Worm (Caenorhabditis elegans): ENCODE measurements around the gene rad-54.L2.

The rad-54.L2 gene

DNA sequence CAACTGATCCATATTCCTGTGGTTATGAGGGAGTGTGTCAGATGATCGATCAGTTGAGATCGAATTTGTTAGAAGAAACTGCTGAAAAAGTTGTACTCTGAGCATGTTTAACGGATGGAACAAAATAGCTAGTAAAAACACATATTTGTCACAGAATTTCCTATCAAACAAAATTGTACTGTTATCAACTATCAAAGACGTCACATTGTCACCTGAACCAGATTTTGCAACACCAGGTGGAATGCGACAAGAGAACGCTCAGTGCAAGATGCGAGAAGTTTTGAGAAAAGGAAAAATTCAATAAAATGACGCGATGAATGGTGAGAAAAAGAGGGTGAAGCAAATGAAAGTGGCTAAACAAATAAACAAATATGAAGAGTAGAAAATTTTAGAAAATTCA lies 26.3 kb upstream of the rad-54.L2 start:
- TF ChIP-seq hlh-30 (tag; optimal IDR thresholded peaks at IDR 0.05; ENCODE audit: insufficient read depth): no peak
- TF ChIP-seq pag-3 (tag; optimal IDR thresholded peaks at IDR 0.05; ENCODE audit: borderline replicate concordance): no peak
- no peak for TF ChIP-seq sox-2 (GFP tag; IDR thresholded peaks at IDR 0.05)
- TF ChIP-seq sdc-2 (tag; optimal IDR thresholded peaks at IDR 0.05): no peak
- TF ChIP-seq pha-2 (tag; optimal IDR thresholded peaks at IDR 0.05): no peak
- no peak for TF ChIP-seq F13H6.1 (tag; optimal IDR thresholded peaks at IDR 0.05)
- no peak for TF ChIP-seq tbx-7 (tag; optimal IDR thresholded peaks at IDR 0.05)
- TF ChIP-seq eyg-1 (tag; optimal IDR thresholded peaks at IDR 0.05): no peak
- TF ChIP-seq ama-1 (optimal IDR thresholded peaks at IDR 0.05): no peak
- TF ChIP-seq ztf-16 (tag; optimal IDR thresholded peaks at IDR 0.05): no peak

DNA sequence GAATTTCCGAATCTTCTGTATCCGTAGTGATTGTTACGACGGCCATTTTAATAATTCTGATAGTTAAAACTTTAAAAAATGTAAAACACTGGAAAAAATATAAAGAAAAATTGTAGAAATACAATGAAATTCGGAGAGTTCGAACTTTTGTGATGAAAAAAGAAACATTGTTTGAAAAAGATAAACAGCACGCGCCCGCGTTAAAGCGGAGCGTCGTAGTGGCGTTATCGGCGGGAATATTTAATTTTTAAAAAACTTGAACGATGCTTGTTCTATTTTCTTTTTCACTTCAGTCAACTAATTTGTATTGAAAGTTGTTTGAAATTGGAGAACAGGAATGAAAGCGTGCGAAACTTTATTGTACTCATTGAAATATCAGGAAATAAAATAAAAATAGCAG lies 24.3 kb upstream of the rad-54.L2 start, which contains the start of gene npp-23:
TSS of gene npp-23 (minus strand) at position 56 of the 400 bp plus-strand sequence.
- TF ChIP-seq elt-2 (tag; optimal IDR thresholded peaks at IDR 0.05) (peak; percentile 7), nfya-1 (tag; optimal IDR thresholded peaks at IDR 0.05) (peak; percentile 13), Y22D7AL.16 (tag; optimal IDR thresholded peaks at IDR 0.05) (no peak)

DNA sequence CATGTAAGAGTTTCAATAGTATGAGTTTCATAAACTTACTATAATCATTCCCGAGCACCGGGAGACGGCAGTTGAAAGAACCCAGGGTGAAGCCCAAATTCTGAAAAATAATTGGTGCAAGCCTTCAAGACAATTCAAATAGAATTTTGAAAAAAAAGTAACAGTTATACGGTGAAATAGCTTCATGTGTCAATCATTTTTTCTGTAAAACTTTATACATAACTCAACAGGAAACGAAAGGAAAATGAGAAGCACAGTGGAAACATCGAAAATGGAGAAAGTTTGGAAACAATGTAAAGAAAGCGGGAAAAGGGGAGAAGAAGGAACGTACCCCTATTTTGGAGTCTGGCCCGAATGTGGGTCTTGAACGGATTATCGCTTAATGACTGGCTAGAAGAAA lies 20.9 kb upstream of the rad-54.L2 start, which contains the start of gene C09G9.3:
TSS of gene C09G9.3 (minus strand) at position 101 of the 400 bp plus-strand sequence.
- TF ChIP-seq dve-1 (tag; optimal IDR thresholded peaks at IDR 0.05) (no peak), pat-9 (tag; optimal IDR thresholded peaks at IDR 0.05) (no peak), pha-4 (tag; optimal IDR thresholded peaks at IDR 0.05) (no peak), hlh-30 (tag; optimal IDR thresholded peaks at IDR 0.05; ENCODE audit: insufficient read depth) (no peak), ceh-9 (tag; optimal IDR thresholded peaks at IDR 0.05) (no peak), ceh-22 (tag; optimal IDR thresholded peaks at IDR 0.05) (no peak), unc-86 (tag; optimal IDR thresholded peaks at IDR 0.05) (no peak), lin-11 (tag; optimal IDR thresholded peaks at IDR 0.05) (no peak), ceh-31 (tag; optimal IDR thresholded peaks at IDR 0.05) (no peak), hlh-15 (tag; optimal IDR thresholded peaks at IDR 0.05) (no peak), unc-42 (tag; optimal IDR thresholded peaks at IDR 0.05) (no peak), C38D4.7 (GFP tag; optimal IDR thresholded peaks at IDR 0.05) (no peak), sdc-2 (tag; optimal IDR thresholded peaks at IDR 0.05) (no peak), ama-1 (optimal IDR thresholded peaks at IDR 0.05) (no peak), pros-1 (tag; optimal IDR thresholded peaks at IDR 0.05) (no peak), nhr-11 (tag; optimal IDR thresholded peaks at IDR 0.05) (no peak), ahr-1 (tag; optimal IDR thresholded peaks at IDR 0.05) (no peak)

DNA sequence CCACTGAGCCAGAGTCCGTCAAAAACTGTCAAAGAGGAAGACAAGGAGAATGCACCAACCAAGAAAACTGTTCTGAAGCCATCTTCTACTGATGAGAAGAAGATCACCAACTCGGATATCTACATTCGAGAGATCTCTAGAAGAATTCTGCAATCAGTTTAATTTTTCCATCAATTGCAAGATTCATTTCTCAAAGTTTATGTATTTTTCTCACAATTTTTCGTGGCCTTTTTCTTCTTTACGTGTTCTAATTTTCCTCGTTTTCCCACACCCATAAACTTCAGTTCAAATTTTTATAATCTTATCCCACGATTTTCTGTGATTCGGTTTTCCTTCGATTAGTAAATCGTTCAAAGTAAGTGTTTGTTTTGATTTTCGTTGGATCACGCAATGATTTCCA lies 20.0 kb upstream of the rad-54.L2 start, which contains the start of gene hdl-2:
TSS of gene hdl-2 (plus strand) at position 301 of the 400 bp plus-strand sequence.
- TF ChIP-seq pros-1 (tag; optimal IDR thresholded peaks at IDR 0.05) (no peak), pag-3 (tag; optimal IDR thresholded peaks at IDR 0.05; ENCODE audit: borderline replicate concordance) (no peak), mec-3 (tag; optimal IDR thresholded peaks at IDR 0.05; ENCODE audit: borderline replicate concordance) (no peak), ztf-16 (tag; optimal IDR thresholded peaks at IDR 0.05) (no peak), dve-1 (tag; optimal IDR thresholded peaks at IDR 0.05) (no peak), elt-4 (tag; optimal IDR thresholded peaks at IDR 0.05) (no peak), fkh-10 (GFP tag; optimal IDR thresholded peaks at IDR 0.05) (no peak), unc-55 (GFP tag; optimal IDR thresholded peaks at IDR 0.05) (no peak)

- TF ChIP-seq K09A11.1 (tag; optimal IDR thresholded peaks at IDR 0.05; ENCODE audit: insufficient read depth) (no peak), ttx-3 (tag; optimal IDR thresholded peaks at IDR 0.05) (no peak), hlh-13 (GFP tag; optimal IDR thresholded peaks at IDR 0.05) (no peak), ceh-22 (tag; optimal IDR thresholded peaks at IDR 0.05) (no peak), ahr-1 (tag; optimal IDR thresholded peaks at IDR 0.05) (no peak)
Observed at ce11 chrIV:8879810-8880209, 14.1 kb upstream of the rad-54.L2 start, which contains the start of gene npax-4. npax-4 (minus strand) TSS chrIV:8879910.

All from whole organism, late embryonic.